Worm (Caenorhabditis elegans): Measurements from ENCODE around the gene del-7.

Gene del-7

DNA sequence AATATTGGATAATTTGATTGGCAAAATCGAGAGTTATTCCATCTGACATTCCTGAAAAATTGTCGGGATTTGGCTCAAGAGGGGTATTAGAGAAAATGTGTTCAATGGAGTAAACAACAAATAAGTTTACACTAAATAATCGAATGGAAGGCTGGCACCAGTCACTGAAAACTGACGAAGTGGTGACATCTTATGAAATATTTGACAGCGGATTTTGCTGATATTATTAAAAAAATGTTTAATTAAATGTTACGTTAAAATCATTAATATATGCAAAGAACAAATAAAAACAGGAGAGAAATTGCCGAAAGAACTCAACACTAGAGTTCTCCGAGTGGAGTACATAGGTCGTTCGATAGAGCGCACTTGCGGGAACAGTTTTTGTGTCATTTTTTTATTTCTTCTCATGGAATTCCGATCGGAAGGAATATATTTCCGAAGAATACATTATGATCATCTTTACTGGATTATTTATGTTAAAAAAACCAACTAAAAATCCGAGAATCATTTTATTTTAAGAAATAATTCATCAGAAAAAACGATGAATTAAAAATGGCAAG is 25.4 kb downstream of the del-7 start, which contains the start of gene tag-322 (continued):
- peak; percentile 77 for TF ChIP-seq nhr-25 (tag; optimal IDR thresholded peaks at IDR 0.05)
- no peak for TF ChIP-seq alr-1 (tag; optimal IDR thresholded peaks at IDR 0.05)
- no peak for TF ChIP-seq nhr-12 (tag; optimal IDR thresholded peaks at IDR 0.05)
- no peak for TF ChIP-seq mbf-1 (tag; optimal IDR thresholded peaks at IDR 0.05)
- no peak for TF ChIP-seq dmd-4 (tag; optimal IDR thresholded peaks at IDR 0.05)
- peak; percentile 81 for TF ChIP-seq crh-2 (tag; optimal IDR thresholded peaks at IDR 0.05)
- TF ChIP-seq lsy-2 (tag; optimal IDR thresholded peaks at IDR 0.05): peak; percentile 71 to 91

DNA sequence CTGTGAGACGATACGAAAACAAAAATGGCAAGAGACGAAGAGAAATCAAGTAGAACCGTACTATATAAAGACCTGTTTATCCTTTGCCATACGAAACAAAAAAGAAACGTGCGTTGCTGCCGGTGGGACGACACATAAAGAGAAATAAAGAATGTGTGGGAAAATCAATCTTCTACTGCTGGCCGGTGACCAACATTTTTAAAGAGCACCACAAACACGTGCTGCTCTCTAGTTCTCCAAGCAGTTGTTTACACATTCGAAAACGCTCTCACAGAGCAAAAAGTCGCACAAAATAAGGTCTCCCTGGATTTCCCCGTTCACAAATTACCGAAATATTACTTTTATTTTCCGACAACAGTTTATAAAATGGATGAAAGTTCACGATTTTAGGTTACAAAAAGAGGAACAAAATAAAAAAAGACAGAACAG is 29.3 kb downstream of the del-7 start, which contains the start of gene imp-3:
Gene imp-3, minus strand, starts transcription at position 93 of the 429 bp plus-strand sequence.
- TF ChIP-seq egl-27 (tag; optimal IDR thresholded peaks at IDR 0.05): no peak
- TF ChIP-seq crh-2 (tag; optimal IDR thresholded peaks at IDR 0.05): peak; percentile 69
- no peak for TF ChIP-seq ceh-16 (tag; optimal IDR thresholded peaks at IDR 0.05)
- peak; percentile 4 for TF ChIP-seq mab-5 (tag; optimal IDR thresholded peaks at IDR 0.05)
- no peak for TF ChIP-seq peb-1 (tag; optimal IDR thresholded peaks at IDR 0.05)
- peak; percentile 61 for TF ChIP-seq gmeb-1 (tag; optimal IDR thresholded peaks at IDR 0.05)
- no peak for TF ChIP-seq dmd-4 (tag; optimal IDR thresholded peaks at IDR 0.05)
- peak; percentile 44 for TF ChIP-seq nhr-21 (tag; optimal IDR thresholded peaks at IDR 0.05)
- no peak for TF ChIP-seq lin-39 (tag; optimal IDR thresholded peaks at IDR 0.05)
- peak; percentile 27 for TF ChIP-seq Y55F3AM.14 (GFP tag; optimal IDR thresholded peaks at IDR 0.05)
- peak; percentile 86 for TF ChIP-seq ama-1 (optimal IDR thresholded peaks at IDR 0.05)
- TF ChIP-seq lin-13 (GFP tag; optimal IDR thresholded peaks at IDR 0.05): peak; percentile 54
- TF ChIP-seq nhr-129 (tag; optimal IDR thresholded peaks at IDR 0.05): peak; percentile 71
- TF ChIP-seq skn-1 (tag; optimal IDR thresholded peaks at IDR 0.05): no peak
- TF ChIP-seq nhr-11 (tag; optimal IDR thresholded peaks at IDR 0.05): no peak
- no peak for TF ChIP-seq elt-3 (tag; optimal IDR thresholded peaks at IDR 0.05)
- peak in 1 of 2 experiments; percentile 73 for TF ChIP-seq lsy-2 (tag; optimal IDR thresholded peaks at IDR 0.05)
- no peak for TF ChIP-seq ceh-82 (tag; optimal IDR thresholded peaks at IDR 0.05)
- TF ChIP-seq C34F6.9 (tag; optimal IDR thresholded peaks at IDR 0.05): peak; percentile 22
- no peak for TF ChIP-seq snpc-4 (tag; optimal IDR thresholded peaks at IDR 0.05)
- TF ChIP-seq mdl-1 (tag; optimal IDR thresholded peaks at IDR 0.05): peak; percentile 44 to 65
- peak; percentile 32 for TF ChIP-seq nhr-6 (tag; optimal IDR thresholded peaks at IDR 0.05)
- TF ChIP-seq sma-9 (GFP tag; optimal IDR thresholded peaks at IDR 0.05): peak; percentile 26
- no peak for TF ChIP-seq sma-9 (tag; optimal IDR thresholded peaks at IDR 0.05)
- no peak for TF ChIP-seq lin-11 (tag; optimal IDR thresholded peaks at IDR 0.05)
- TF ChIP-seq sma-3 (GFP tag; optimal IDR thresholded peaks at IDR 0.05): peak; percentile 61
- no peak for TF ChIP-seq unc-39 (tag; optimal IDR thresholded peaks at IDR 0.05)
- no peak for TF ChIP-seq mbf-1 (tag; optimal IDR thresholded peaks at IDR 0.05)
- peak; percentile 65 for TF ChIP-seq nhr-25 (tag; optimal IDR thresholded peaks at IDR 0.05)
- TF ChIP-seq nhr-237 (tag; optimal IDR thresholded peaks at IDR 0.05): no peak
- TF ChIP-seq fos-1 (tag; optimal IDR thresholded peaks at IDR 0.05): no peak
- no peak for TF ChIP-seq sem-4 (tag; optimal IDR thresholded peaks at IDR 0.05)
- peak; percentile 57 for TF ChIP-seq F13H6.1 (tag; optimal IDR thresholded peaks at IDR 0.05)
- no peak for TF ChIP-seq R02D3.7 (tag; optimal IDR thresholded peaks at IDR 0.05)
- no peak for TF ChIP-seq ztf-1 (GFP tag; conservative IDR thresholded peaks at IDR 0.05)
- TF ChIP-seq alr-1 (tag; optimal IDR thresholded peaks at IDR 0.05): no peak
- no peak for TF ChIP-seq aly-2 (tag; optimal IDR thresholded peaks at IDR 0.05)
- TF ChIP-seq unc-55 (GFP tag; optimal IDR thresholded peaks at IDR 0.05): peak; percentile 25
- TF ChIP-seq nhr-77 (tag; optimal IDR thresholded peaks at IDR 0.05): no peak
- TF ChIP-seq nhr-12 (tag; optimal IDR thresholded peaks at IDR 0.05): no peak
- no peak for TF ChIP-seq ZK546.5 (tag; optimal IDR thresholded peaks at IDR 0.05)
- no peak for TF ChIP-seq zag-1 (tag; optimal IDR thresholded peaks at IDR 0.05)
- no peak for TF ChIP-seq nhr-10 (tag; optimal IDR thresholded peaks at IDR 0.05)
- no peak for TF ChIP-seq blmp-1 (tag; optimal IDR thresholded peaks at IDR 0.05; ENCODE audit: insufficient read depth)
- no peak for TF ChIP-seq ztf-11 (tag; optimal IDR thresholded peaks at IDR 0.05)
- no peak for TF ChIP-seq ztf-4 (tag; optimal IDR thresholded peaks at IDR 0.05)
- no peak for TF ChIP-seq elt-1 (tag; optimal IDR thresholded peaks at IDR 0.05)
- no peak for TF ChIP-seq unc-62 (GFP tag; optimal IDR thresholded peaks at IDR 0.05)
- TF ChIP-seq nhr-23 (tag; optimal IDR thresholded peaks at IDR 0.05): no peak

Measured in whole organism, L2 larva.